Worm (Caenorhabditis elegans): ENCODE results near the gene Y44A6D.5.

DNA sequence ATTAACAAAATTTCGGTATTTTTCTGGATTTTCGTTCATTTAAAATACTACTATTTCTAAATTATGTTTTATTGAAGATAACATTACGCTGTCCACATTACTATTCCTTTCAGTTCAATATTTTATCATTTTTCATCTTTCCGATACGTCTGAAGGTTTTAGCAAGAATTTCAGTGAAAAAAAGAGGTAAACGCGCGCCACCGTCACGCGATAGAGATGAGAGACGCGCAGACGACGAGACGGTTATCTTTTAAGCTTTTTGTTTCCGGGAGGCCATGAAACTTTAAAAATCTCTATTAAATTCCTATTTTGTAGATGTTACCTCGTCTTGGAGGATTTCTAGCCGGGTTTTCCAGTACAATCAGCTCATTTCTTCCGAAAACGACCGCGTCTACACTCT lies 35.0 kb upstream of the Y44A6D.5 start, which contains the start of gene mrps-12:
- no peak for TF ChIP-seq tab-1 (GFP tag; IDR thresholded peaks at IDR 0.05)
- TF ChIP-seq flt-1 (GFP tag; IDR thresholded peaks at IDR 0.05), result no peak
- TF ChIP-seq ref-1 (GFP tag; conservative IDR thresholded peaks at IDR 0.05), result no peak
- no peak for TF ChIP-seq med-1 (GFP tag; optimal IDR thresholded peaks at IDR 0.05; ENCODE audit: insufficient read depth)
- TF ChIP-seq ztf-29 (GFP tag; IDR thresholded peaks at IDR 0.05), result no peak
- TF ChIP-seq ztf-23 (GFP tag; IDR thresholded peaks at IDR 0.05), result no peak
- TF ChIP-seq T22C8.4 (GFP tag; IDR thresholded peaks at IDR 0.05), result no peak

Data from whole organism, midembryonic.